Worm (Caenorhabditis elegans) whole organism, L1 larva: Measurements from ENCODE around the gene pqn-92.

Experiments used
- C04F5.9 ChIP-seq: sonication (generic microtip); optimal IDR thresholded peaks from 2 replicates; lab custom pipeline; 2016; ENCODE audit warnings: missing genetic modification characterization, missing compliant biosample characterization
- C34B4.2 ChIP-seq: sonication (generic microtip); optimal IDR thresholded peaks from 2 replicates; lab custom pipeline; 2017; ENCODE audit warnings: mild to moderate bottlenecking, missing genetic modification characterization, missing compliant biosample characterization
- F16B12.6 ChIP-seq: fragments of 150-350 bp; optimal IDR thresholded peaks from 2 replicates; lab custom pipeline; 2014; ENCODE audit warnings: missing biosample characterization, missing genetic modification characterization
- Y116A8C.19 ChIP-seq: sonication (generic microtip); optimal IDR thresholded peaks from 2 replicates; lab custom pipeline; 2016; ENCODE audit warnings: missing compliant biosample characterization, missing genetic modification characterization, borderline replicate concordance
- aha-1 ChIP-seq: fragments of 150-350 bp; optimal IDR thresholded peaks from 2 replicates; lab custom pipeline; 2014; ENCODE audit warnings: missing biosample characterization, missing genetic modification characterization
- aly-2 ChIP-seq: fragments of 150-350 bp; optimal IDR thresholded peaks from 2 replicates; lab custom pipeline; 2014; ENCODE audit warnings: missing biosample characterization, missing genetic modification characterization
- blmp-1 ChIP-seq: fragments of 150-350 bp; optimal IDR thresholded peaks from 2 replicates; lab custom pipeline; 2014; ENCODE audit warnings: missing biosample characterization, missing genetic modification characterization
- ceh-63 ChIP-seq: fragments of 200-800 bp; sonication (Bioruptor generic); optimal IDR thresholded peaks from 2 replicates; lab custom pipeline; 2018; ENCODE audit warnings: mild to moderate bottlenecking, missing genetic modification characterization, missing compliant biosample characterization
- ceh-88 ChIP-seq: fragments of 200-800 bp; sonication (Bioruptor generic); IDR thresholded peaks from 2 replicates; pipeline ENCODE4 v1.3.6; 2022; ENCODE audit warnings: missing genetic modification characterization, missing compliant biosample characterization
- ceh-90 ChIP-seq: sonication (generic microtip); optimal IDR thresholded peaks from 2 replicates; lab custom pipeline; 2016; ENCODE audit warnings: missing genetic modification characterization, missing compliant biosample characterization
- ces-1 ChIP-seq: fragments of 150-350 bp; optimal IDR thresholded peaks from 2 replicates; lab custom pipeline; 2014; ENCODE audit warnings: missing biosample characterization, missing genetic modification reagents, missing genetic modification characterization
- dpl-1 ChIP-seq, 3 experiments: fragments of 150-350 bp in 2 of 3; sonication (generic microtip) in 1 of 3; optimal IDR thresholded peaks; 2 replicates each; lab custom pipeline; 2014 to 2017; ENCODE audit warnings: missing biosample characterization in 3 of 3, missing genetic modification characterization in 3 of 3, missing genetic modification reagents in 3 of 3
- dsc-1 ChIP-seq: sonication (generic microtip); optimal IDR thresholded peaks from 2 replicates; lab custom pipeline; 2016; ENCODE audit warnings: mild to moderate bottlenecking, missing genetic modification characterization, missing compliant biosample characterization
- efl-1 ChIP-seq, 4 experiments: fragments of 150-350 bp; optimal IDR thresholded peaks in 3 of 4; peaks in 1 of 4; 1 replicate in 1 of 4; 2 replicates in 3 of 4; lab custom pipeline; 2014; ENCODE audit warnings: missing biosample characterization in 2 of 4, missing genetic modification characterization in 2 of 4, missing genetic modification reagents in 2 of 4
- efl-3 ChIP-seq: fragments of 200-800 bp; sonication (Bioruptor generic); optimal IDR thresholded peaks from 2 replicates; lab custom pipeline; 2018; ENCODE audit warnings: mild to moderate bottlenecking, missing genetic modification characterization, missing compliant biosample characterization
- elt-2 ChIP-seq: sonication (generic microtip); optimal IDR thresholded peaks from 2 replicates; lab custom pipeline; 2016; ENCODE audit warnings: missing genetic modification characterization, mild to moderate bottlenecking, inconsistent platforms, missing compliant biosample characterization, missing genetic modification reagents
- fkh-10 ChIP-seq: sonication (generic microtip); optimal IDR thresholded peaks from 2 replicates; lab custom pipeline; 2017; ENCODE audit warnings: missing biosample characterization, missing genetic modification reagents, missing genetic modification characterization
- fkh-4 ChIP-seq: sonication (generic microtip); optimal IDR thresholded peaks from 2 replicates; lab custom pipeline; 2016; ENCODE audit warnings: missing compliant biosample characterization, missing genetic modification characterization, borderline replicate concordance
- fos-1 ChIP-seq: fragments of 150-350 bp; optimal IDR thresholded peaks from 2 replicates; lab custom pipeline; 2014; ENCODE audit warnings: missing biosample characterization, missing genetic modification characterization
- grh-1 ChIP-seq: fragments of 200-800 bp; sonication (Bioruptor generic); IDR thresholded peaks from 2 replicates; pipeline ENCODE4 v1.3.6; 2022; ENCODE audit warnings: missing genetic modification reagents, missing genetic modification characterization, missing compliant biosample characterization
- hlh-17 ChIP-seq: fragments of 200-800 bp; sonication (Bioruptor generic); optimal IDR thresholded peaks from 2 replicates; lab custom pipeline; 2018; ENCODE audit warnings: missing genetic modification characterization, mild to moderate bottlenecking, missing compliant biosample characterization, moderate library complexity, borderline replicate concordance
- hpl-2 ChIP-seq: fragments of 150-350 bp; optimal IDR thresholded peaks from 2 replicates; lab custom pipeline; 2014; ENCODE audit warnings: missing biosample characterization, missing genetic modification reagents, missing genetic modification characterization
- isw-1 ChIP-seq: fragments of 200-800 bp; sonication (Bioruptor generic); IDR thresholded peaks from 2 replicates; pipeline ENCODE4 v1.3.6; 2022; ENCODE audit warnings: missing genetic modification characterization, missing compliant biosample characterization
- lin-13 ChIP-seq: fragments of 150-350 bp; optimal IDR thresholded peaks from 2 replicates; lab custom pipeline; 2014; ENCODE audit warnings: missing biosample characterization, missing genetic modification reagents, missing genetic modification characterization
- lin-14 ChIP-seq: fragments of 200-800 bp; sonication (Bioruptor generic); optimal IDR thresholded peaks from 2 replicates; lab custom pipeline; 2018; ENCODE audit warnings: mild to moderate bottlenecking, missing genetic modification characterization, moderate library complexity, missing compliant biosample characterization
- lin-35 ChIP-seq, 2 experiments: fragments of 150-350 bp; optimal IDR thresholded peaks; 2 replicates each; lab custom pipeline; 2014; ENCODE audit warnings: missing biosample characterization in 2 of 2, missing genetic modification characterization in 2 of 2, missing genetic modification reagents in 2 of 2
- mab-9 ChIP-seq: fragments of 200-800 bp; sonication (Bioruptor generic); IDR thresholded peaks from 2 replicates; pipeline ENCODE4 v1.3.6; 2022; ENCODE audit warnings: missing genetic modification reagents, missing genetic modification characterization, missing compliant biosample characterization
- nhr-19 ChIP-seq: fragments of 200-800 bp; sonication (Bioruptor generic); conservative IDR thresholded peaks from 2 replicates; pipeline ENCODE4 v1.3.6; 2022; ENCODE audit warnings: missing genetic modification characterization, missing compliant biosample characterization
- nhr-20 ChIP-seq: sonication (generic microtip); optimal IDR thresholded peaks from 2 replicates; lab custom pipeline; 2016; ENCODE audit warnings: mild to moderate bottlenecking, missing genetic modification characterization, missing compliant biosample characterization
- nhr-237 ChIP-seq: fragments of 150-350 bp; optimal IDR thresholded peaks from 2 replicates; lab custom pipeline; 2014; ENCODE audit warnings: missing biosample characterization, missing genetic modification characterization
- nhr-28 ChIP-seq: fragments of 150-350 bp; optimal IDR thresholded peaks from 2 replicates; lab custom pipeline; 2014; ENCODE audit warnings: missing biosample characterization, missing genetic modification characterization
- nhr-77 ChIP-seq: fragments of 150-350 bp; optimal IDR thresholded peaks from 2 replicates; lab custom pipeline; 2014; ENCODE audit warnings: missing biosample characterization, missing genetic modification characterization
- nhr-90 ChIP-seq: sonication (generic microtip); optimal IDR thresholded peaks from 2 replicates; lab custom pipeline; 2016; ENCODE audit warnings: mild to moderate bottlenecking, missing genetic modification characterization, missing compliant biosample characterization; ENCODE audit not compliant: poor library complexity
- pag-3 ChIP-seq: sonication (generic microtip); optimal IDR thresholded peaks from 2 replicates; lab custom pipeline; 2017; ENCODE audit warnings: missing genetic modification characterization, mild to moderate bottlenecking, missing compliant biosample characterization, antibody characterized with exemption, borderline replicate concordance; ENCODE audit not compliant: insufficient read depth
- pqm-1 ChIP-seq: sonication (generic microtip); optimal IDR thresholded peaks from 3 replicates; lab custom pipeline; 2017; ENCODE audit warnings: missing biosample characterization, missing genetic modification characterization
- rnt-1 ChIP-seq: sonication (generic microtip); optimal IDR thresholded peaks from 2 replicates; lab custom pipeline; 2016; ENCODE audit warnings: mild to moderate bottlenecking, missing genetic modification characterization, moderate library complexity, missing compliant biosample characterization
- skn-1 ChIP-seq: fragments of 150-350 bp; optimal IDR thresholded peaks from 2 replicates; lab custom pipeline; 2014; ENCODE audit warnings: missing biosample characterization, missing genetic modification characterization
- snpc-4 ChIP-seq: fragments of 150-350 bp; optimal IDR thresholded peaks from 2 replicates; lab custom pipeline; 2014; ENCODE audit warnings: missing biosample characterization, missing genetic modification characterization
- snu-23 ChIP-seq: sonication (generic microtip); optimal IDR thresholded peaks from 2 replicates; lab custom pipeline; 2016; ENCODE audit warnings: missing genetic modification characterization, missing compliant biosample characterization
- sox-4 ChIP-seq: sonication (generic microtip); optimal IDR thresholded peaks from 2 replicates; lab custom pipeline; 2016; ENCODE audit warnings: missing genetic modification characterization, missing compliant biosample characterization
- sptf-1 ChIP-seq: fragments of 150-350 bp; optimal IDR thresholded peaks from 2 replicates; lab custom pipeline; 2014; ENCODE audit warnings: missing biosample characterization, missing genetic modification characterization
- tlp-1 ChIP-seq: fragments of 150-350 bp; optimal IDR thresholded peaks from 2 replicates; lab custom pipeline; 2014; ENCODE audit warnings: missing biosample characterization, missing genetic modification characterization
- vab-15 ChIP-seq: sonication (generic microtip); optimal IDR thresholded peaks from 2 replicates; lab custom pipeline; 2017; ENCODE audit warnings: missing genotype, mild to moderate bottlenecking, missing genetic modification characterization, missing compliant biosample characterization
- ztf-11 ChIP-seq, 2 experiments: sonication (generic microtip); optimal IDR thresholded peaks; 2 replicates each; lab custom pipeline; 2016 to 2017; ENCODE audit warnings: missing genetic modification characterization in 2 of 2, missing biosample characterization in 1 of 2, missing compliant biosample characterization in 1 of 2
- ztf-4 ChIP-seq: fragments of 150-350 bp; optimal IDR thresholded peaks from 2 replicates; lab custom pipeline; 2014; ENCODE audit warnings: missing biosample characterization, missing genetic modification characterization

pqn-92 gene

DNA sequence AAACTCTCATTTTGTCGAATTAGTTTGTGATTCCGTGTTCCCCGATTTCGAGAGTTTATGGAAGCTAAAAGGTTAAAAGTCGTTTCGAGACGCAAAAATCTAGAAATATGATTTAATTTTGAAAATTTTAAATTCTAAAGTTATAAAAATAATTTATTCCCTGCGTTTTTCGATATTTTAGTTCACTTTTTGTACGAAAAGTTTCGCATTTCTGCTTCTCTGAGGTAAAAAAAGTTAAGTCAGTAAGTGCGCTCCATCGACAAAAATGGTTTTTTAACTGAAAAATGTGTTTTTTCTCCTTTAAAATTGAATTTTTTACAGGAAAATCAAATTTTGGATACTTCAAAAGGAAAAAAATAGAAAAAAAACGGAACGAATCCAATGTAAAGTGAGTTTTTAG, 25.9 kb downstream of the pqn-92 start, which contains the start of gene zip-1:
zip-1 (plus strand) TSS at position 301 of the 400 bp plus-strand sequence.
- TF ChIP-seq nhr-19 (GFP tag; lab: Robert Waterston, UW) (no peak), skn-1 (tag; lab: Kevin White, UChicago) (no peak), elt-2 (tag; lab: Kevin White, UChicago) (no peak), F16B12.6 (tag; lab: Kevin White, UChicago) (no peak), pqm-1 (tag; lab: Kevin White, UChicago) (no peak), isw-1 (GFP tag; lab: Robert Waterston, UW) (no peak), blmp-1 (no peak), grh-1 (GFP tag; lab: Robert Waterston, UW) (no peak), nhr-90 (tag; lab: Kevin White, UChicago) (no peak), sptf-1 (no peak), tlp-1 (tag; lab: Kevin White, UChicago) (no peak), fkh-10 (no peak), nhr-28 (tag; lab: Kevin White, UChicago) (no peak), lin-35 (GFP tag; optimal IDR thresholded peaks at IDR 0.05; lab: Kevin White, UChicago) (no peak), fkh-4 (tag; lab: Kevin White, UChicago) (no peak), ztf-4 (tag; lab: Kevin White, UChicago) (no peak), vab-15 (tag; lab: Kevin White, UChicago) (no peak), snpc-4 (tag; lab: Kevin White, UChicago) (no peak), ces-1 (GFP tag; lab: Kevin White, UChicago) (no peak)
- TF ChIP-seq, all 84 proteins: peak for 0

ce11 chrIII:12334268-12334667, 26.7 kb downstream of the pqn-92 start:
- TF ChIP-seq efl-1 (optimal IDR thresholded peaks at IDR 0.05; lab: Kevin White, UChicago) (no peak), efl-1 (GFP tag; optimal IDR thresholded peaks at IDR 0.05 in 1 of 2; lab: Kevin White, UChicago) (peak in 1 of 2 experiments; percentile 46), nhr-77 (tag; lab: Kevin White, UChicago) (no peak), efl-3 (GFP tag; lab: Kevin White, UChicago) (no peak)

ce11 chrIII:12335400-12335994, 27.9 kb downstream of the pqn-92 start:
- TF ChIP-seq Y116A8C.19 (tag; lab: Kevin White, UChicago) (no peak), nhr-77 (tag; lab: Kevin White, UChicago) (peak; percentile 73), ztf-11 (tag; optimal IDR thresholded peaks at IDR 0.05; lab: Kevin White, UChicago) (no peak), lin-35 (GFP tag; optimal IDR thresholded peaks at IDR 0.05; lab: Kevin White, UChicago) (peak; percentile 73 to 80), skn-1 (tag; lab: Kevin White, UChicago) (peak; percentile 69), snu-23 (peak; percentile 88), nhr-237 (tag; lab: Kevin White, UChicago) (peak; percentile 25), ceh-90 (tag; lab: Kevin White, UChicago) (no peak), efl-1 (optimal IDR thresholded peaks at IDR 0.05; lab: Kevin White, UChicago) (peak; percentile 76), efl-1 (GFP tag; optimal IDR thresholded peaks at IDR 0.05 in 1 of 2; lab: Kevin White, UChicago) (peak; percentile 59 to 94), elt-2 (tag; lab: Kevin White, UChicago) (no peak), isw-1 (GFP tag; lab: Robert Waterston, UW) (peak; percentile 19; the same call in 1 of the 2 replicates), pag-3 (peak; percentile 46), nhr-19 (GFP tag; lab: Robert Waterston, UW) (peak; percentile 59), vab-15 (tag; lab: Kevin White, UChicago) (no peak), sox-4 (tag; lab: Kevin White, UChicago) (no peak), hlh-17 (no peak), fkh-4 (tag; lab: Kevin White, UChicago) (no peak), dsc-1 (peak; percentile 16), rnt-1 (tag; lab: Kevin White, UChicago) (peak; percentile 69), ztf-4 (tag; lab: Kevin White, UChicago) (peak; percentile 44), ceh-88 (no peak), ceh-63 (GFP tag; lab: Kevin White, UChicago) (no peak), efl-3 (GFP tag; lab: Kevin White, UChicago) (no peak), fos-1 (tag; lab: Kevin White, UChicago) (peak; percentile 51), C34B4.2 (no peak), lin-14 (GFP tag; lab: Kevin White, UChicago) (peak; percentile 92), lin-13 (GFP tag; lab: Kevin White, UChicago) (peak; percentile 41), nhr-20 (tag; lab: Kevin White, UChicago) (peak; percentile 92), C04F5.9 (tag; lab: Kevin White, UChicago) (no peak), snpc-4 (tag; lab: Kevin White, UChicago) (peak; percentile 48), aha-1 (tag; lab: Kevin White, UChicago) (no peak), mab-9 (no peak), dpl-1 (GFP tag; optimal IDR thresholded peaks at IDR 0.05; lab: Kevin White, UChicago) (peak; percentile 63 to 67 (median 63)), hpl-2 (GFP tag; lab: Kevin White, UChicago) (no peak), aly-2 (tag; lab: Kevin White, UChicago) (peak; percentile 4)
